Worm (Caenorhabditis elegans) whole organism, young adult: ENCODE results near the gene E02C12.6.

ENCODE experiments used
- B0336.3 ChIP-seq: fragments of 200-800 bp; sonication (Bioruptor generic); IDR thresholded peaks from 2 replicates; pipeline ENCODE4 v1.3.6; 2022; ENCODE audit warnings: missing genetic modification characterization, missing compliant biosample characterization
- F23B12.7 ChIP-seq: sonication (generic microtip); optimal IDR thresholded peaks from 2 replicates; lab custom pipeline; 2017; ENCODE audit warnings: missing genetic modification characterization, mild to moderate bottlenecking, missing compliant biosample characterization, antibody characterized with exemption, moderate library complexity; ENCODE audit not compliant: insufficient read depth
- F37B4.10 ChIP-seq: fragments of 200-800 bp; sonication (Bioruptor generic); IDR thresholded peaks from 2 replicates; pipeline ENCODE4 v1.3.6; 2022; ENCODE audit warnings: missing genetic modification characterization, missing compliant biosample characterization
- K12H6.12 ChIP-seq: fragments of 200-800 bp; sonication (Bioruptor generic); optimal IDR thresholded peaks from 2 replicates; lab custom pipeline; 2018; ENCODE audit warnings: mild to moderate bottlenecking, missing genetic modification characterization, missing compliant biosample characterization
- Y79H2A.3 ChIP-seq: fragments of 200-800 bp; sonication (Bioruptor generic); conservative IDR thresholded peaks from 2 replicates; pipeline ENCODE4 v1.3.6; 2022; ENCODE audit warnings: missing genetic modification reagents, missing genetic modification characterization, missing compliant biosample characterization
- ZK185.1 ChIP-seq: sonication (generic microtip); optimal IDR thresholded peaks from 2 replicates; lab custom pipeline; 2016; ENCODE audit warnings: mild to moderate bottlenecking, missing genetic modification characterization, missing compliant biosample characterization; ENCODE audit not compliant: poor library complexity, severe bottlenecking
- aptf-3 ChIP-seq: fragments of 200-800 bp; sonication (Bioruptor generic); IDR thresholded peaks from 2 replicates; pipeline ENCODE4 v1.3.6; 2022; ENCODE audit warnings: missing genetic modification characterization, missing compliant biosample characterization
- atf-7 ChIP-seq: sonication (generic microtip); optimal IDR thresholded peaks from 2 replicates; lab custom pipeline; 2017; ENCODE audit warnings: mild to moderate bottlenecking, missing genetic modification characterization, missing compliant biosample characterization
- athp-1 ChIP-seq: sonication (generic microtip); optimal IDR thresholded peaks from 2 replicates; lab custom pipeline; 2017; ENCODE audit warnings: mild to moderate bottlenecking, missing genetic modification characterization, missing compliant biosample characterization
- attf-3 ChIP-seq: fragments of 200-800 bp; sonication (Bioruptor generic); conservative IDR thresholded peaks from 2 replicates; pipeline ENCODE4 v1.3.6; 2022; ENCODE audit warnings: missing genetic modification reagents, missing genetic modification characterization, missing compliant biosample characterization
- bed-1 ChIP-seq: fragments of 200-800 bp; sonication (Bioruptor generic); IDR thresholded peaks from 2 replicates; pipeline ENCODE4 v1.3.6; 2022; ENCODE audit warnings: missing genetic modification reagents, missing genetic modification characterization, missing compliant biosample characterization
- cebp-1 ChIP-seq, 2 experiments: fragments of 200-800 bp in 1 of 2; sonication (Bioruptor generic) in 1 of 2; sonication (generic microtip) in 1 of 2; IDR thresholded peaks in 1 of 2; optimal IDR thresholded peaks in 1 of 2; 2 replicates each; pipeline versions ENCODE4 v1.3.6 to Lab custom; 2017 to 2022; ENCODE audit warnings: missing compliant biosample characterization in 2 of 2, missing genetic modification characterization in 2 of 2, mild to moderate bottlenecking in 1 of 2, missing genetic modification reagents in 1 of 2, moderate library complexity in 1 of 2
- ceh-40 ChIP-seq: fragments of 200-800 bp; sonication (Bioruptor generic); IDR thresholded peaks from 2 replicates; pipeline ENCODE4 v1.3.6; 2022; ENCODE audit warnings: missing genetic modification characterization, missing compliant biosample characterization
- die-1 ChIP-seq: sonication (generic microtip); optimal IDR thresholded peaks from 2 replicates; lab custom pipeline; 2016; ENCODE audit warnings: missing genotype, mild to moderate bottlenecking, missing genetic modification characterization, missing compliant biosample characterization
- dox-1 ChIP-seq: fragments of 200-800 bp; sonication (Bioruptor generic); IDR thresholded peaks from 2 replicates; pipeline ENCODE4 v1.3.6; 2022; ENCODE audit warnings: missing genetic modification reagents, missing genetic modification characterization, missing compliant biosample characterization
- dpff-1 ChIP-seq: sonication (generic microtip); optimal IDR thresholded peaks from 2 replicates; lab custom pipeline; 2017; ENCODE audit warnings: mild to moderate bottlenecking, missing genetic modification characterization, missing compliant biosample characterization
- dpl-1 ChIP-seq: fragments of 150-350 bp; optimal IDR thresholded peaks from 2 replicates; lab custom pipeline; 2014; ENCODE audit warnings: missing biosample characterization, missing genetic modification reagents, missing genetic modification characterization
- efl-1 ChIP-seq: fragments of 150-350 bp; optimal IDR thresholded peaks from 2 replicates; lab custom pipeline; 2014; ENCODE audit warnings: missing biosample characterization, missing genetic modification reagents, missing genetic modification characterization
- egl-44 ChIP-seq: fragments of 200-800 bp; sonication (Bioruptor generic); IDR thresholded peaks from 2 replicates; pipeline ENCODE4 v1.3.6; 2022; ENCODE audit warnings: missing genetic modification reagents, missing genetic modification characterization, missing compliant biosample characterization
- ekl-4 ChIP-seq: fragments of 200-800 bp; sonication (Bioruptor generic); IDR thresholded peaks from 2 replicates; pipeline ENCODE4 v1.3.6; 2022; ENCODE audit warnings: missing genetic modification reagents, missing genetic modification characterization, missing compliant biosample characterization
- ets-4 ChIP-seq: fragments of 200-800 bp; sonication (Bioruptor generic); optimal IDR thresholded peaks from 2 replicates; lab custom pipeline; 2018; ENCODE audit warnings: mild to moderate bottlenecking, missing genetic modification characterization, missing compliant biosample characterization
- fkh-3 ChIP-seq: sonication (generic microtip); optimal IDR thresholded peaks from 2 replicates; lab custom pipeline; 2016; ENCODE audit warnings: mild to moderate bottlenecking, missing genetic modification characterization, missing compliant biosample characterization
- hlh-12 ChIP-seq: sonication (generic microtip); optimal IDR thresholded peaks from 2 replicates; lab custom pipeline; 2016; ENCODE audit warnings: missing genetic modification characterization, missing compliant biosample characterization
- hmg-1.2 ChIP-seq: fragments of 200-800 bp; sonication (Bioruptor generic); IDR thresholded peaks from 2 replicates; pipeline ENCODE4 v1.3.6; 2022; ENCODE audit warnings: missing genetic modification reagents, missing genetic modification characterization, missing compliant biosample characterization
- hsf-1 ChIP-seq: fragments of 200-800 bp; sonication (Bioruptor generic); IDR thresholded peaks from 2 replicates; pipeline ENCODE4 v1.3.6; 2022; ENCODE audit warnings: missing genetic modification reagents, missing genetic modification characterization, missing compliant biosample characterization
- lag-1 ChIP-seq: fragments of 200-800 bp; sonication (Bioruptor generic); IDR thresholded peaks from 2 replicates; pipeline ENCODE4 v1.3.6; 2022; ENCODE audit warnings: missing genetic modification reagents, missing genetic modification characterization, missing compliant biosample characterization
- let-526 ChIP-seq: fragments of 200-800 bp; sonication (Bioruptor generic); IDR thresholded peaks from 2 replicates; pipeline ENCODE4 v1.3.6; 2022; ENCODE audit warnings: missing genetic modification reagents, missing genetic modification characterization, missing compliant biosample characterization
- let-607 ChIP-seq, 2 experiments: fragments of 200-800 bp in 1 of 2; sonication (Bioruptor generic) in 1 of 2; sonication (generic microtip) in 1 of 2; optimal IDR thresholded peaks; 2 replicates each; lab custom pipeline; 2016 to 2018; ENCODE audit warnings: mild to moderate bottlenecking in 2 of 2, missing compliant biosample characterization in 2 of 2, missing genetic modification characterization in 2 of 2, moderate library complexity in 2 of 2, missing genotype in 1 of 2
- lin-26 ChIP-seq: fragments of 200-800 bp; sonication (Bioruptor generic); IDR thresholded peaks from 2 replicates; pipeline ENCODE4 v1.3.6; 2022; ENCODE audit warnings: missing genetic modification reagents, missing genetic modification characterization, missing compliant biosample characterization
- lin-40 ChIP-seq: sonication (generic microtip); optimal IDR thresholded peaks from 2 replicates; lab custom pipeline; 2016; ENCODE audit warnings: missing genetic modification characterization, mild to moderate bottlenecking, missing compliant biosample characterization, missing genotype, missing genetic modification reagents
- lsl-1 ChIP-seq: fragments of 200-800 bp; sonication (Bioruptor generic); optimal IDR thresholded peaks from 2 replicates; lab custom pipeline; 2018; ENCODE audit warnings: mild to moderate bottlenecking, missing genetic modification characterization, moderate library complexity, missing compliant biosample characterization
- mxl-1 ChIP-seq: sonication (generic microtip); optimal IDR thresholded peaks from 2 replicates; lab custom pipeline; 2016; ENCODE audit warnings: missing genetic modification characterization, missing compliant biosample characterization
- nhr-179 ChIP-seq: sonication (generic microtip); optimal IDR thresholded peaks from 2 replicates; lab custom pipeline; 2016; ENCODE audit warnings: mild to moderate bottlenecking, missing genetic modification characterization, missing compliant biosample characterization
- nhr-80 ChIP-seq: sonication (generic microtip); optimal IDR thresholded peaks from 2 replicates; lab custom pipeline; 2016; ENCODE audit warnings: missing genetic modification characterization, missing compliant biosample characterization
- pbrm-1 ChIP-seq: fragments of 200-800 bp; sonication (Bioruptor generic); IDR thresholded peaks from 2 replicates; pipeline ENCODE4 v1.3.6; 2022; ENCODE audit warnings: missing genetic modification reagents, missing genetic modification characterization, missing compliant biosample characterization
- snpc-3.4 ChIP-seq: sonication (generic microtip); optimal IDR thresholded peaks from 2 replicates; lab custom pipeline; 2017; ENCODE audit warnings: missing genetic modification characterization, mild to moderate bottlenecking, missing compliant biosample characterization, antibody characterized with exemption, moderate library complexity, missing genotype, missing genetic modification reagents
- snpc-4 ChIP-seq, 5 experiments: fragments of 150-350 bp in 1 of 5; sonication (generic microtip) in 4 of 5; optimal IDR thresholded peaks; 2 replicates each; lab custom pipeline; 2014 to 2018; ENCODE audit warnings: missing genetic modification characterization in 5 of 5, missing biosample characterization in 3 of 5, antibody characterized with exemption in 2 of 5, mild to moderate bottlenecking in 2 of 5, missing compliant biosample characterization in 2 of 5, missing genotype in 2 of 5, moderate library complexity in 2 of 5, missing genetic modification reagents in 1 of 5
- xnd-1 ChIP-seq: sonication (generic microtip); optimal IDR thresholded peaks from 2 replicates; lab custom pipeline; 2016; ENCODE audit warnings: missing genotype, missing genetic modification reagents, missing genetic modification characterization, missing compliant biosample characterization
- ztf-26 ChIP-seq: sonication (generic microtip); optimal IDR thresholded peaks from 2 replicates; lab custom pipeline; 2017; ENCODE audit warnings: missing genetic modification characterization, missing compliant biosample characterization
- ztf-28 ChIP-seq: fragments of 200-800 bp; sonication (Bioruptor generic); IDR thresholded peaks from 2 replicates; pipeline ENCODE4 v1.3.6; 2022; ENCODE audit warnings: missing genetic modification reagents, missing genetic modification characterization, missing compliant biosample characterization

The E02C12.6 gene

DNA sequence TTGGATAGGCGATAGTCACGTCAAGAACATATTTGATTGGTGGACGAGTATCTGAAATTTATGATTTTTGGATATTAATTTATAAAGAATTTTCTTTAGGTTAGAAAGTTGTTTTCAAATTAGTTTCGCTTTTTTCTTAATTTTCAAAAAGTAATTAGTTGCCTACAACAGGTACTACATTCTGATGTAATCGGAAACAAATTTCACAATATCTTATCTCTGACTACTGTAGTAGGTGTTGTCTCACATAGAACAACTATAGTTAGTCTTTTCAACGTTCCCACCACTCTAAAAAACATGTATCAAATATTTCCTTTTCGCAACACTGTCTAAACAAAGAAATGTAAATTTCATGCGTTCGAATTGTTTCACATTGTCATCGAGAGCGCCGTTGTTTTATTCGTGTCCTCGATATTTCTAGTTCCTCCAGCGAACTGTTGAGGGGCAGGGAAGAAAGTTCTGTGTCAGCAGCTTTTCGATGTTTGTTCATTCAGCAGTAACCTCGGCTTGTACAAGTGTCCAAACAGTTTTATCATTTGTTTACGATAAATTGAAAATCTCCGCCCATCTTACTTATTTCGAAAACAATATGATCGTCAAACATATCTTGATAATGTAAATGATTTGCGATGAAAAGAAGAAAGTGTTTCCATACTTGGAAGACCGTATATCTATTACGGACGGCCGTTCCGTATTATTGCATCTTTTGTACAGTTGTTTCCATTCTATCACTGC lies 41.5 kb downstream of the E02C12.6 start:
- TF ChIP-seq cebp-1 (GFP tag; IDR thresholded peaks at IDR 0.05; lab: Robert Waterston, UW), result no peak
- TF ChIP-seq cebp-1 (tag; optimal IDR thresholded peaks at IDR 0.05; lab: Kevin White, UChicago), result peak; percentile 42
- TF ChIP-seq ztf-28 (GFP tag; lab: Robert Waterston, UW), result no peak
- TF ChIP-seq hmg-1.2 (GFP tag; lab: Robert Waterston, UW), result 0 out of 2 replicates have a peak, but pooled peaks have one; percentile 4

DNA sequence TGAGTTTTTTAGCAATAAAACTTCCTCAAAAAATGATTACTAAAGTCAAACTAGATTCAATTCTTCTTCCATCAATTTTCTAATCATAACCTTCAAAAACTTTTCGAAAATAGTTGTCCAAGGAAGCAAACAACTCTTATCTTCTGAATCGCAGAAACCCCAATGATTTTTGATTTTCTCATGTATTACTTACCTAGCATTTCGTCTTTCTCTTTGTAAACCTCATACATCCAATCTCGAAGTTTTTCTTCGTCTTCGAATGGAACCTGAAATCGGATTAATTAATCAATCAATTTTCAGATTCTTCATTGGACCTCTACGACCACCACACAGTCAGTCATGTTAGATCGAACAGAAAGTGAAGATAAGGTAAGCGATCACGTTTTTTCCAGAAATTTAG lies 42.2 kb downstream of the E02C12.6 start, which contains the start of gene K07B1.4:
K07B1.4 (plus strand) TSS at position 301 of the 400 bp plus-strand sequence.
- TF ChIP-seq dpl-1 (GFP tag; lab: Kevin White, UChicago) (no peak), dpff-1 (tag; lab: Kevin White, UChicago) (no peak), ztf-28 (GFP tag; lab: Robert Waterston, UW) (no peak), nhr-179 (no peak), snpc-3.4 (no peak), K12H6.12 (tag; lab: Kevin White, UChicago) (no peak), aptf-3 (no peak), hlh-12 (no peak), athp-1 (tag; lab: Kevin White, UChicago) (no peak), let-526 (GFP tag; lab: Robert Waterston, UW) (no peak)

DNA sequence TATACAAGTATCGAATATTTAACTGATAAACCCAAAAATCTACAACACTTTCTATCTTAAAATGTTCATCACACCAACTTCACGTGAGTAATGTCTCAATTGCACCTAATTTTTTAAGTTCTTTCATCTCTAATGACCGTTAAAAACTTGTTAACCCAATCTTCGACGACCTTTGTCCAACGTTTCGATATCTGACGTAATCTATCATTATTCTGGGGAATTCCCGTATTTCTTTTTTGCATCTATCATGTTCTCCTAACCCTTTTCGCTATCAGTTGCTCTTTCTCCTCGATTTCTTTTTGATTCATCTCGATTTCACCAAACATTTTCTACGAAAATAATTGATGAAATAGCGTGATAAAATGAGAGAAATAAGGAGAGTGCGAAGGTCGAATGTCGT lies 43.2 kb downstream of the E02C12.6 start:
- TF ChIP-seq attf-3 (GFP tag; lab: Robert Waterston, UW) (no peak), ztf-26 (peak; percentile 30), F37B4.10 (GFP tag; lab: Robert Waterston, UW) (no peak), hsf-1 (GFP tag; lab: Robert Waterston, UW) (no peak), nhr-80 (tag; lab: Kevin White, UChicago) (peak; percentile 74), atf-7 (tag; lab: Kevin White, UChicago) (peak; percentile 48), snpc-3.4 (no peak), lsl-1 (no peak), die-1 (tag; lab: Kevin White, UChicago) (no peak), ceh-40 (GFP tag; lab: Robert Waterston, UW) (no peak), ekl-4 (no peak), lin-40 (tag; lab: Kevin White, UChicago) (no peak), lin-26 (0 out of 2 replicates have a peak, but pooled peaks have one; percentile 7), xnd-1 (tag; lab: Kevin White, UChicago) (no peak), ZK185.1 (tag; lab: Kevin White, UChicago) (no peak)
- TF ChIP-seq, all 124 proteins: peak for 4

DNA sequence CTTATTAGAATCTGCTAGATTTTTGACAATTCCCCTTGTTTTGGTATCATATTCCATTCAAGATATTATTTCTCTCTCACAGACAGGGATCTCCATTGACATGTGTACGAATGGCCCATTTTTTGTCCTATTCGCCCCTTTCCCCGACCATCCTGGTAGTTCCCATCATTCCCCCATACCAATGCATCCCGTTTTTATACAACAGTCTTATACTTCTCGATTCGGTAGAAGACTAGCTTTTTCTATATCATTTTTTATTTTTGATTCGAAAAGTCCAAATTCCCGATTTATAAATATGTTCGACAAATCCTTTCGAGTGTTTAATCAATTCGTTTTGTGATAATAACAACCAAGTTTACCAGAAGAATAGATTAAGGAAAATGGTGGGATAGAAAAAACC lies 44.0 kb downstream of the E02C12.6 start:
- TF ChIP-seq hmg-1.2 (GFP tag; lab: Robert Waterston, UW) (no peak), hsf-1 (GFP tag; lab: Robert Waterston, UW) (no peak; the same call in 1 of the 2 replicates), let-607 (tag; optimal IDR thresholded peaks at IDR 0.05; lab: Kevin White, UChicago) (no peak), fkh-3 (tag; lab: Kevin White, UChicago) (no peak), lag-1 (GFP tag; lab: Robert Waterston, UW) (no peak), pbrm-1 (GFP tag; lab: Robert Waterston, UW) (no peak), Y79H2A.3 (0 out of 2 replicates have a peak, but pooled peaks have one; percentile 29), xnd-1 (tag; lab: Kevin White, UChicago) (no peak), attf-3 (GFP tag; lab: Robert Waterston, UW) (no peak), egl-44 (GFP tag; lab: Robert Waterston, UW) (no peak), B0336.3 (GFP tag; lab: Robert Waterston, UW) (no peak; the same call in 1 of the 2 replicates), athp-1 (tag; lab: Kevin White, UChicago) (peak; percentile 24), snpc-4 (GFP tag; optimal IDR thresholded peaks at IDR 0.05; lab: Kevin White, UChicago) (no peak), snpc-4 (tag; optimal IDR thresholded peaks at IDR 0.05; lab: Kevin White, UChicago) (peak in 1 of 4 experiments; percentile 13), F23B12.7 (tag; lab: Kevin White, UChicago) (no peak), lin-26 (peak; percentile 55; the same call in 1 of the 2 replicates), bed-1 (no peak), aptf-3 (no peak), efl-1 (no peak), ets-4 (GFP tag; lab: Kevin White, UChicago) (no peak), ztf-28 (GFP tag; lab: Robert Waterston, UW) (no peak), mxl-1 (tag; lab: Kevin White, UChicago) (no peak), dox-1 (no peak)
